Worm (Caenorhabditis elegans): Measurements from ENCODE around the gene F26D2.14.

- TF ChIP-seq tra-4 (tag; optimal IDR thresholded peaks at IDR 0.05) (no peak), pes-1 (GFP tag; IDR thresholded peaks at IDR 0.05) (no peak), hmbx-1 (tag; optimal IDR thresholded peaks at IDR 0.05) (no peak), scrt-1 (GFP tag; IDR thresholded peaks at IDR 0.05) (no peak), sea-1 (GFP tag; conservative IDR thresholded peaks at IDR 0.05) (no peak), tbx-37 (GFP tag; conservative IDR thresholded peaks at IDR 0.05) (no peak), flt-1 (GFP tag; IDR thresholded peaks at IDR 0.05) (no peak), tbx-11 (GFP tag; IDR thresholded peaks at IDR 0.05) (no peak)
These were observed 11.2 kb upstream of the F26D2.14 start, which contains the start of gene srw-29 for ce11 chrV:16424428-16424827.
